Fruit fly (Drosophila melanogaster): ENCODE data around the gene Prx6a.

Gene Prx6a

DNA sequence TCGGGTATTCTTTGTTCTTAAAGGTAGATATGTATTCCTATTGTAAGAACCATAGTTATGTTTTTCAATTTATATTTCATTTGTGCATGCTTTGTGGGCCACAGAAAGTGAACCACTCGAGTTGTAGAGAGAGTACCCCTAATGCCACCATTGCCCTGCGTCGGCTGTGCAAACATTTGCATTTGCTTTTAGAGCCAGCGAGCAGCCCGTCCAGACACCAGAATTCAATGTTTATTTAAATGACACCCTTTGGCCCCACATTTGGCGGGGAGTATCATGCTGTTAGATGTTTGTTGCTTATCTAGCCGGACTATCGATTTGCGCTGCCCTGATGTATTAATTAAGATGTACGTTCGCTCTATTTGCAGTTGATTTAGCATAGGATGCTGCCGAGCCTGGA, 13.4 kb downstream of the Prx6a start (continued):
- TF ChIP-seq sob (GFP tag; IDR thresholded peaks at IDR 0.05) (0 out of 2 replicates have a peak, but pooled peaks have one; percentile 5), ewg (GFP tag; optimal IDR thresholded peaks at IDR 0.05) (no peak), Lpt (GFP tag; optimal IDR thresholded peaks at IDR 0.05) (no peak), Hr39 (optimal IDR thresholded peaks at IDR 0.05) (no peak), jumu (GFP tag; optimal IDR thresholded peaks at IDR 0.05) (no peak), CoRest (tag; optimal IDR thresholded peaks at IDR 0.05) (no peak), Ssrp (tag; optimal IDR thresholded peaks at IDR 0.05) (no peak), Dref (GFP tag; IDR thresholded peaks at IDR 0.05) (no peak), Adf1 (GFP tag; IDR thresholded peaks at IDR 0.05) (no peak), Aef1 (GFP tag; IDR thresholded peaks at IDR 0.05) (no peak), CG11085 (GFP tag; IDR thresholded peaks at IDR 0.05) (no peak), HHEX (GFP tag; optimal IDR thresholded peaks at IDR 0.05) (peak; percentile 33), CG16815 (GFP tag; optimal IDR thresholded peaks at IDR 0.05) (no peak), CG6791 (GFP tag; IDR thresholded peaks at IDR 0.05; ENCODE audit: partially characterized antibody) (no peak), HmgZ (tag; optimal IDR thresholded peaks at IDR 0.05) (no peak), CG11695 (GFP tag; IDR thresholded peaks at IDR 0.05) (peak; percentile 63), CG11456 (GFP tag; IDR thresholded peaks at IDR 0.05) (no peak), MBD-R2 (GFP tag; IDR thresholded peaks at IDR 0.05) (no peak), CG1233 (GFP tag; optimal IDR thresholded peaks at IDR 0.05) (peak; percentile 30), croc (GFP tag; conservative IDR thresholded peaks at IDR 0.05) (no peak), Drgx (GFP tag; IDR thresholded peaks at IDR 0.05) (no peak), Sox100B (GFP tag; optimal IDR thresholded peaks at IDR 0.05) (peak; percentile 21), slou (GFP tag; optimal IDR thresholded peaks at IDR 0.05) (no peak), CG9609 (GFP tag; optimal IDR thresholded peaks at IDR 0.05) (no peak), ssp (GFP tag; IDR thresholded peaks at IDR 0.05) (no peak), CG6689 (GFP tag; IDR thresholded peaks at IDR 0.05) (no peak), CG17359 (tag; optimal IDR thresholded peaks at IDR 0.05) (peak; percentile 16), CG9437 (GFP tag; optimal IDR thresholded peaks at IDR 0.05) (no peak), CG6254 (GFP tag; optimal IDR thresholded peaks at IDR 0.05) (peak; percentile 22), Oaz (GFP tag; IDR thresholded peaks at IDR 0.05) (no peak), CG13287 (GFP tag; IDR thresholded peaks at IDR 0.05; ENCODE audit: partially characterized antibody) (no peak), dmrt11E (tag; optimal IDR thresholded peaks at IDR 0.05) (no peak), ATbp (GFP tag; optimal IDR thresholded peaks at IDR 0.05) (peak; percentile 70), CG18599 (GFP tag; optimal IDR thresholded peaks at IDR 0.05) (peak; percentile 11), CG6654 (GFP tag; optimal IDR thresholded peaks at IDR 0.05) (no peak), CG6272 (GFP tag; IDR thresholded peaks at IDR 0.05) (no peak), h (optimal IDR thresholded peaks at IDR 0.05) (no peak), ro (GFP tag; IDR thresholded peaks at IDR 0.05) (no peak), crc (GFP tag; optimal IDR thresholded peaks at IDR 0.05) (no peak), CG17568 (GFP tag; optimal IDR thresholded peaks at IDR 0.05) (peak; percentile 62), sr (GFP tag; IDR thresholded peaks at IDR 0.05) (peak; percentile 21; the same call in 1 of the 3 replicates), Lim3 (GFP tag; IDR thresholded peaks at IDR 0.05) (no peak), Mrtf (GFP tag; IDR thresholded peaks at IDR 0.05) (no peak), pho (GFP tag; optimal IDR thresholded peaks at IDR 0.05) (no peak), CG10543 (GFP tag; optimal IDR thresholded peaks at IDR 0.05) (no peak), pzg (GFP tag; optimal IDR thresholded peaks at IDR 0.05) (no peak), CG7987 (GFP tag; optimal IDR thresholded peaks at IDR 0.05) (peak; percentile 57), cg (GFP tag; optimal IDR thresholded peaks at IDR 0.05) (no peak), sima (GFP tag; optimal IDR thresholded peaks at IDR 0.05) (no peak), zfh1 (GFP tag; IDR thresholded peaks at IDR 0.05) (no peak), Meics (GFP tag; optimal IDR thresholded peaks at IDR 0.05) (peak; percentile 19), ftz-f1 (GFP tag; optimal IDR thresholded peaks at IDR 0.05) (no peak), GATAe (GFP tag; conservative IDR thresholded peaks at IDR 0.05) (no peak)
